Worm (Caenorhabditis elegans) whole organism, late embryonic: ENCODE data around the gene Y113G7B.27.

Experiments used
- ceh-2 ChIP-seq: sonication (generic microtip); optimal IDR thresholded peaks from 2 replicates; lab custom pipeline; 2016; ENCODE audit warnings: missing genotype, missing genetic modification characterization, missing compliant biosample characterization
- sox-4 ChIP-seq: sonication (generic microtip); optimal IDR thresholded peaks from 2 replicates; lab custom pipeline; 2017; ENCODE audit warnings: mild to moderate bottlenecking, missing genetic modification characterization, inconsistent platforms, missing compliant biosample characterization
- unc-55 ChIP-seq: sonication (generic microtip); optimal IDR thresholded peaks from 2 replicates; lab custom pipeline; 2017; ENCODE audit warnings: missing biosample characterization, missing genetic modification reagents, missing genetic modification characterization

- TF ChIP-seq ceh-2 (tag; lab: Kevin White, UChicago) = no peak
- TF ChIP-seq unc-55 (GFP tag; lab: Kevin White, UChicago) = no peak
- no peak for TF ChIP-seq sox-4 (tag; lab: Kevin White, UChicago)
These were observed 4.0 kb downstream of the Y113G7B.27 start, which contains the start of gene ftr-1 for ce11 chrV:20196671-20197070.
